Fruit fly (Drosophila melanogaster) whole organism, embryonic: Measurements from ENCODE around the gene gish.
A peak's percentile ranks its signal among the peaks of the same experiment; 100 is the strongest.

ENCODE experiments used
- Adf1 ChIP-seq: fragments of 200-800 bp; sonication (Bioruptor generic); IDR thresholded peaks from 2 replicates; pipeline ENCODE4 v1.3.6; 2022; ENCODE audit warnings: missing biosample characterization, missing genetic modification characterization
- Asciz ChIP-seq: fragments of 200-800 bp; sonication (Bioruptor generic); optimal IDR thresholded peaks from 2 replicates; lab custom pipeline; 2017; ENCODE audit warnings: missing biosample characterization, mild to moderate bottlenecking, missing genetic modification characterization, missing genetic modification reagents
- Bgb ChIP-seq: fragments of 200-800 bp; sonication (Bioruptor generic); IDR thresholded peaks from 2 replicates; pipeline ENCODE4 v1.3.6; 2022; ENCODE audit warnings: missing biosample characterization, missing genetic modification characterization; ENCODE audit not compliant: partially characterized antibody
- CG11085 ChIP-seq: fragments of 200-800 bp; sonication (Bioruptor generic); IDR thresholded peaks from 2 replicates; pipeline ENCODE4 v1.3.6; 2022; ENCODE audit warnings: missing biosample characterization, missing genetic modification characterization
- CG11696 ChIP-seq: fragments of 200-800 bp; sonication (Bioruptor generic); IDR thresholded peaks from 2 replicates; pipeline ENCODE4 v1.3.6; 2022; ENCODE audit warnings: missing biosample characterization, missing genetic modification characterization
- CG13287 ChIP-seq: fragments of 200-800 bp; sonication (Bioruptor generic); IDR thresholded peaks from 2 replicates; pipeline ENCODE4 v1.3.6; 2022; ENCODE audit warnings: missing biosample characterization, missing genetic modification characterization; ENCODE audit not compliant: partially characterized antibody
- CG13775 ChIP-seq: fragments of 200-800 bp; sonication (Bioruptor generic); optimal IDR thresholded peaks from 3 replicates; lab custom pipeline; 2017; ENCODE audit warnings: missing biosample characterization, mild to moderate bottlenecking, missing genetic modification characterization
- CG15269 ChIP-seq: fragments of 200-800 bp; sonication (Bioruptor generic); optimal IDR thresholded peaks from 2 replicates; lab custom pipeline; 2018; ENCODE audit warnings: missing biosample characterization, mild to moderate bottlenecking, missing genetic modification characterization, moderate library complexity
- CG16813 ChIP-seq: fragments of 200-800 bp; sonication (Bioruptor generic); IDR thresholded peaks from 3 replicates; pipeline ENCODE4 v1.3.6; 2022; ENCODE audit warnings: missing biosample characterization, missing genetic modification characterization; ENCODE audit not compliant: partially characterized antibody
- CG17186 ChIP-seq: fragments of 200-800 bp; sonication (Bioruptor generic); optimal IDR thresholded peaks from 3 replicates; lab custom pipeline; 2017; ENCODE audit warnings: missing biosample characterization, missing genetic modification reagents, missing genetic modification characterization
- CG1792 ChIP-seq: fragments of 200-800 bp; sonication (Bioruptor generic); optimal IDR thresholded peaks from 2 replicates; lab custom pipeline; 2016; ENCODE audit warnings: missing biosample characterization, missing genetic modification characterization
- CG18476 ChIP-seq: fragments of 200-800 bp; sonication (Bioruptor generic); optimal IDR thresholded peaks from 2 replicates; lab custom pipeline; 2016; ENCODE audit warnings: missing biosample characterization, mild to moderate bottlenecking, missing genetic modification characterization
- CG2678 ChIP-seq: fragments of 200-800 bp; sonication (Bioruptor generic); optimal IDR thresholded peaks from 3 replicates; lab custom pipeline; 2019; ENCODE audit warnings: missing biosample characterization, mild to moderate bottlenecking, missing genetic modification characterization, moderate library complexity
- CG3065 ChIP-seq: fragments of 200-800 bp; sonication (Bioruptor generic); optimal IDR thresholded peaks from 2 replicates; lab custom pipeline; 2016; ENCODE audit warnings: missing biosample characterization, missing genetic modification characterization
- CG3281 ChIP-seq: fragments of 200-800 bp; sonication (Bioruptor generic); optimal IDR thresholded peaks from 3 replicates; lab custom pipeline; 2017; ENCODE audit warnings: missing biosample characterization, mild to moderate bottlenecking, missing genetic modification characterization
- CG4404 ChIP-seq: fragments of 200-800 bp; sonication (Bioruptor generic); IDR thresholded peaks from 2 replicates; pipeline ENCODE4 v1.3.6; 2022; ENCODE audit warnings: missing biosample characterization, missing genetic modification characterization
- CG4424 ChIP-seq: fragments of 200-800 bp; sonication (Bioruptor generic); optimal IDR thresholded peaks from 3 replicates; lab custom pipeline; 2016; ENCODE audit warnings: missing biosample characterization, missing genetic modification characterization
- CG6254 ChIP-seq: fragments of 200-800 bp; sonication (Bioruptor generic); optimal IDR thresholded peaks from 3 replicates; lab custom pipeline; 2017; ENCODE audit warnings: mild to moderate bottlenecking, missing biosample characterization, missing genetic modification reagents, missing genetic modification characterization
- CG7357 ChIP-seq: fragments of 200-800 bp; sonication (Bioruptor generic); IDR thresholded peaks from 3 replicates; pipeline ENCODE4 v1.3.6; 2022; ENCODE audit warnings: missing biosample characterization, missing genetic modification characterization
- CG7839 ChIP-seq: fragments of 200-800 bp; sonication (Bioruptor generic); optimal IDR thresholded peaks from 3 replicates; lab custom pipeline; 2018; ENCODE audit warnings: missing biosample characterization, mild to moderate bottlenecking, missing genetic modification characterization, moderate library complexity
- CG7987 ChIP-seq: fragments of 200-800 bp; sonication (Bioruptor generic); optimal IDR thresholded peaks from 2 replicates; lab custom pipeline; 2018; ENCODE audit warnings: missing biosample characterization, mild to moderate bottlenecking, missing genetic modification characterization, moderate library complexity
- CG8924 ChIP-seq: fragments of 200-800 bp; optimal IDR thresholded peaks from 3 replicates; lab custom pipeline; 2019; ENCODE audit warnings: missing biosample characterization, mild to moderate bottlenecking, missing genetic modification characterization, moderate library complexity
- CG9797 ChIP-seq: fragments of 200-800 bp; sonication (Bioruptor generic); optimal IDR thresholded peaks from 3 replicates; lab custom pipeline; 2018; ENCODE audit warnings: missing biosample characterization, mild to moderate bottlenecking, missing genetic modification characterization
- CTCF ChIP-seq: fragments of 200-800 bp; sonication (Bioruptor generic); optimal IDR thresholded peaks from 2 replicates; lab custom pipeline; 2017; ENCODE audit warnings: missing biosample characterization, mild to moderate bottlenecking, missing genetic modification characterization, moderate library complexity
- Dbx ChIP-seq: fragments of 200-800 bp; sonication (Bioruptor generic); IDR thresholded peaks from 3 replicates; pipeline ENCODE4 v1.3.6; 2022; ENCODE audit warnings: missing biosample characterization, missing genetic modification characterization
- Dip3 ChIP-seq: fragments of 200-800 bp; sonication (Bioruptor generic); optimal IDR thresholded peaks from 3 replicates; lab custom pipeline; 2016; ENCODE audit warnings: missing biosample characterization, missing genetic modification characterization
- Hsf ChIP-seq: fragments of 200-800 bp; sonication (Bioruptor generic); optimal IDR thresholded peaks from 3 replicates; lab custom pipeline; 2016; ENCODE audit warnings: missing biosample characterization, missing genetic modification characterization
- NFAT ChIP-seq: fragments of 200-800 bp; sonication (Bioruptor generic); IDR thresholded peaks from 2 replicates; pipeline ENCODE4 v1.3.6; 2022; ENCODE audit warnings: missing biosample characterization, missing genetic modification characterization
- Nf-YC ChIP-seq: fragments of 200-800 bp; optimal IDR thresholded peaks from 3 replicates; lab custom pipeline; 2019; ENCODE audit warnings: missing biosample characterization, mild to moderate bottlenecking, missing genetic modification characterization, moderate library complexity
- Oli ChIP-seq: fragments of 200-800 bp; sonication (Bioruptor generic); optimal IDR thresholded peaks from 2 replicates; lab custom pipeline; 2018; ENCODE audit warnings: missing biosample characterization, mild to moderate bottlenecking, missing genetic modification characterization, moderate library complexity
- Side ChIP-seq: fragments of 200-800 bp; sonication (Bioruptor generic); optimal IDR thresholded peaks from 2 replicates; lab custom pipeline; 2016; ENCODE audit warnings: missing biosample characterization, missing genetic modification characterization
- Sry-β ChIP-seq: fragments of 200-800 bp; sonication (Bioruptor generic); optimal IDR thresholded peaks from 2 replicates; lab custom pipeline; 2018; ENCODE audit warnings: missing biosample characterization, mild to moderate bottlenecking, missing genetic modification characterization, moderate library complexity
- bcd ChIP-seq: fragments of 200-800 bp; sonication (Bioruptor generic); optimal IDR thresholded peaks from 2 replicates; lab custom pipeline; 2017; ENCODE audit warnings: missing biosample characterization, mild to moderate bottlenecking, missing genetic modification characterization
- bowl ChIP-seq: fragments of 200-800 bp; sonication (Bioruptor generic); IDR thresholded peaks from 2 replicates; pipeline ENCODE4 v1.3.6; 2022; ENCODE audit warnings: missing biosample characterization, missing genetic modification characterization
- br ChIP-seq: fragments of >200 bp; optimal IDR thresholded peaks from 2 replicates; lab custom pipeline; 2017
- cg ChIP-seq: fragments of 200-800 bp; sonication (Bioruptor generic); optimal IDR thresholded peaks from 3 replicates; lab custom pipeline; 2019; ENCODE audit warnings: missing biosample characterization, mild to moderate bottlenecking, missing genetic modification characterization, moderate library complexity
- crp ChIP-seq, 2 experiments: fragments of 200-800 bp; sonication (Bioruptor generic); optimal IDR thresholded peaks; 2 replicates in 1 of 2; 3 replicates in 1 of 2; lab custom pipeline; 2017; ENCODE audit warnings: missing biosample characterization in 2 of 2, missing genetic modification characterization in 2 of 2, mild to moderate bottlenecking in 1 of 2, moderate library complexity in 1 of 2
- dan ChIP-seq: fragments of 200-800 bp; sonication (Bioruptor generic); IDR thresholded peaks from 2 replicates; pipeline ENCODE4 v1.3.6; 2022; ENCODE audit warnings: missing biosample characterization, missing genetic modification characterization
- exex ChIP-seq: fragments of 200-800 bp; sonication (Bioruptor generic); optimal IDR thresholded peaks from 4 replicates; lab custom pipeline; 2018; ENCODE audit warnings: missing biosample characterization, mild to moderate bottlenecking, missing genetic modification characterization, moderate library complexity
- gcm ChIP-seq: fragments of 200-800 bp; sonication (Bioruptor generic); optimal IDR thresholded peaks from 2 replicates; lab custom pipeline; 2019; ENCODE audit warnings: missing biosample characterization, mild to moderate bottlenecking, missing genetic modification characterization, moderate library complexity
- nerfin-2 ChIP-seq: fragments of 200-800 bp; sonication (Bioruptor generic); IDR thresholded peaks from 2 replicates; pipeline ENCODE4 v1.3.6; 2022; ENCODE audit warnings: missing biosample characterization, missing genetic modification characterization; ENCODE audit not compliant: partially characterized antibody
- onecut ChIP-seq: fragments of 200-800 bp; sonication (Bioruptor generic); IDR thresholded peaks from 2 replicates; pipeline ENCODE4 v1.3.6; 2022; ENCODE audit warnings: missing biosample characterization, missing genetic modification characterization
- pan ChIP-seq, 4 experiments: fragments of >200 bp in 3 of 4; fragments of 200-800 bp in 1 of 4; sonication (Bioruptor generic) in 1 of 4; optimal IDR thresholded peaks in 3 of 4; IDR thresholded peaks in 1 of 4; 2 replicates each; pipeline versions ENCODE4 v1.3.6 to Lab custom; 2017 to 2022; ENCODE audit warnings: missing biosample characterization in 2 of 4, missing genetic modification characterization in 2 of 4, mixed read lengths in 1 of 4
- ro ChIP-seq: fragments of 200-800 bp; sonication (Bioruptor generic); IDR thresholded peaks from 2 replicates; pipeline ENCODE4 v1.3.6; 2022; ENCODE audit warnings: missing biosample characterization, missing genetic modification characterization
- slou ChIP-seq: fragments of 200-800 bp; sonication (Bioruptor generic); optimal IDR thresholded peaks from 3 replicates; lab custom pipeline; 2016; ENCODE audit warnings: missing biosample characterization, missing genetic modification characterization
- slp2 ChIP-seq: fragments of 200-800 bp; sonication (Bioruptor generic); optimal IDR thresholded peaks from 2 replicates; lab custom pipeline; 2016; ENCODE audit warnings: missing biosample characterization, missing genetic modification characterization
- stwl ChIP-seq: fragments of 200-800 bp; sonication (Bioruptor generic); optimal IDR thresholded peaks from 3 replicates; lab custom pipeline; 2018; ENCODE audit warnings: missing biosample characterization, mild to moderate bottlenecking, missing genetic modification characterization, moderate library complexity
- tup ChIP-seq: fragments of 200-800 bp; sonication (Bioruptor generic); optimal IDR thresholded peaks from 2 replicates; lab custom pipeline; 2016; ENCODE audit warnings: missing biosample characterization, mild to moderate bottlenecking, missing genetic modification characterization, moderate library complexity
- vvl ChIP-seq: fragments of 200-800 bp; sonication (Bioruptor generic); IDR thresholded peaks from 2 replicates; pipeline ENCODE4 v1.3.6; 2022; ENCODE audit warnings: missing biosample characterization, missing genetic modification characterization

The gish gene

dm6 chr3R:16223252-16224037, 48.8 kb upstream of the gish start (continued):
- TF ChIP-seq exex (tag; lab: Kevin White, UChicago) = no peak
- peak; percentile 11 for TF ChIP-seq Nf-YC (tag; lab: Kevin White, UChicago)
- peak; percentile 3 for TF ChIP-seq Dip3 (GFP tag; lab: Kevin White, UChicago)
- TF ChIP-seq Asciz = peak; percentile 10
- TF ChIP-seq CG11085 (GFP tag; lab: Robert Waterston, UW) = no peak
- TF ChIP-seq CG1792 (GFP tag; lab: Kevin White, UChicago) = no peak
- TF ChIP-seq bowl = no peak
- TF ChIP-seq CG8924 (tag; lab: Kevin White, UChicago) = peak; percentile 58
- no peak for TF ChIP-seq CG4404 (GFP tag; lab: Robert Waterston, UW)
- no peak for TF ChIP-seq ro (GFP tag; lab: Robert Waterston, UW)
- peak; percentile 70 for TF ChIP-seq CG7839 (tag; lab: Kevin White, UChicago)
- TF ChIP-seq Dbx = peak; percentile 39; the same call in 1 of the 3 replicates
- peak; percentile 15 for TF ChIP-seq cg (GFP tag; lab: Kevin White, UChicago)
- TF ChIP-seq slou (GFP tag; lab: Kevin White, UChicago) = no peak
- no peak for TF ChIP-seq tup (GFP tag; lab: Kevin White, UChicago)
- TF ChIP-seq onecut = peak; percentile 22; the same call in 1 of the 2 replicates
- TF ChIP-seq NFAT (GFP tag; lab: Robert Waterston, UW) = peak; percentile 38; the same call in 1 of the 2 replicates
- peak; percentile 49 for TF ChIP-seq Bgb (GFP tag; lab: Robert Waterston, UW)
- no peak for TF ChIP-seq CTCF (GFP tag; lab: Kevin White, UChicago)
- peak; percentile 74 for TF ChIP-seq CG2678 (tag; lab: Kevin White, UChicago)
- no peak; the same call in 1 of the 2 replicates for TF ChIP-seq CG13287
- peak; percentile 66 for TF ChIP-seq CG3281 (GFP tag; lab: Kevin White, UChicago)
- TF ChIP-seq vvl = peak; percentile 44; the same call in 1 of the 2 replicates
- peak; percentile 39 for TF ChIP-seq CG4424
- TF ChIP-seq Oli = peak; percentile 51
- 0 out of 2 replicates have a peak, but pooled peaks have one; percentile 14 for TF ChIP-seq nerfin-2
- no peak for TF ChIP-seq CG6254 (GFP tag; lab: Kevin White, UChicago)
- TF ChIP-seq Hsf (GFP tag; lab: Kevin White, UChicago) = peak; percentile 11
- TF ChIP-seq CG7357 (GFP tag; lab: Robert Waterston, UW) = no peak
- TF ChIP-seq CG18476 = peak; percentile 42
- no peak for TF ChIP-seq CG17186
- no peak for TF ChIP-seq dan (GFP tag; lab: Robert Waterston, UW)
- TF ChIP-seq br (lab: Kevin White, UChicago) = no peak
- peak; percentile 88 for TF ChIP-seq Adf1
- TF ChIP-seq CG15269 (tag; lab: Kevin White, UChicago) = peak; percentile 46
- TF ChIP-seq CG11696 (GFP tag; lab: Robert Waterston, UW) = no peak
- TF ChIP-seq CG9797 (GFP tag; lab: Kevin White, UChicago) = no peak
- TF ChIP-seq gcm = no peak
- peak; percentile 43 for TF ChIP-seq CG7987 (GFP tag; lab: Kevin White, UChicago)
- no peak for TF ChIP-seq CG16813
- no peak for TF ChIP-seq CG3065 (GFP tag; lab: Kevin White, UChicago)
- peak; percentile 4 for TF ChIP-seq bcd (GFP tag; lab: Kevin White, UChicago)
- no peak for TF ChIP-seq crp (GFP tag; optimal IDR thresholded peaks at IDR 0.05; lab: Kevin White, UChicago)
- no peak for TF ChIP-seq Sry-β (GFP tag; lab: Kevin White, UChicago)
- no peak for TF ChIP-seq stwl (tag; lab: Kevin White, UChicago)
- peak; percentile 20 for TF ChIP-seq CG13775 (GFP tag; lab: Kevin White, UChicago)
- no peak for TF ChIP-seq slp2 (GFP tag; lab: Kevin White, UChicago)
- no peak for TF ChIP-seq Side
- TF ChIP-seq pan (optimal IDR thresholded peaks at IDR 0.05; lab: Kevin White, UChicago) = no peak
- TF ChIP-seq pan (GFP tag; optimal IDR thresholded peaks at IDR 0.05 in 1 of 2, IDR thresholded peaks at IDR 0.05 in 1 of 2) = no peak
